Worm (Caenorhabditis elegans) whole organism, late embryonic: ENCODE data around the gene cup-5.
A peak's percentile ranks its signal among the peaks of the same experiment; 100 is the strongest.

Source experiments
- F13H6.1 ChIP-seq: sonication (generic microtip); optimal IDR thresholded peaks from 2 replicates; lab custom pipeline; 2016; ENCODE audit warnings: missing genetic modification characterization, missing compliant biosample characterization
- ama-1 ChIP-seq: fragments of 150-350 bp; optimal IDR thresholded peaks from 2 replicates; lab custom pipeline; 2014
- ceh-18 ChIP-seq: sonication (generic microtip); optimal IDR thresholded peaks from 2 replicates; lab custom pipeline; 2016; ENCODE audit warnings: missing genetic modification characterization, missing compliant biosample characterization
- ceh-19 ChIP-seq: fragments of 200-800 bp; sonication (Bioruptor generic); optimal IDR thresholded peaks from 2 replicates; lab custom pipeline; 2018; ENCODE audit warnings: mild to moderate bottlenecking, missing genetic modification characterization, missing compliant biosample characterization
- ceh-2 ChIP-seq: sonication (generic microtip); optimal IDR thresholded peaks from 2 replicates; lab custom pipeline; 2016; ENCODE audit warnings: missing genotype, missing genetic modification characterization, missing compliant biosample characterization
- ceh-22 ChIP-seq: sonication (generic microtip); optimal IDR thresholded peaks from 2 replicates; lab custom pipeline; 2017; ENCODE audit warnings: missing biosample characterization, missing genetic modification characterization
- ceh-31 ChIP-seq: sonication (generic microtip); optimal IDR thresholded peaks from 2 replicates; lab custom pipeline; 2016; ENCODE audit warnings: missing genetic modification characterization, missing compliant biosample characterization
- ceh-34 ChIP-seq: sonication (generic microtip); optimal IDR thresholded peaks from 2 replicates; lab custom pipeline; 2016; ENCODE audit warnings: mild to moderate bottlenecking, missing genetic modification characterization, missing compliant biosample characterization
- ceh-45 ChIP-seq: fragments of 200-800 bp; sonication (Bioruptor generic); IDR thresholded peaks from 2 replicates; pipeline ENCODE4 v1.3.6; 2022; ENCODE audit warnings: missing genetic modification reagents, missing genetic modification characterization, missing compliant biosample characterization
- ceh-6 ChIP-seq: fragments of 200-800 bp; sonication (Bioruptor generic); optimal IDR thresholded peaks from 2 replicates; lab custom pipeline; 2018; ENCODE audit warnings: mild to moderate bottlenecking, missing genetic modification characterization, missing compliant biosample characterization
- ceh-9 ChIP-seq: sonication (generic microtip); optimal IDR thresholded peaks from 2 replicates; lab custom pipeline; 2016; ENCODE audit warnings: mild to moderate bottlenecking, missing genetic modification characterization, inconsistent platforms, missing compliant biosample characterization
- dve-1 ChIP-seq: sonication (generic microtip); optimal IDR thresholded peaks from 2 replicates; lab custom pipeline; 2017; ENCODE audit warnings: antibody characterized with exemption, mild to moderate bottlenecking, missing genetic modification characterization, missing compliant biosample characterization
- elt-2 ChIP-seq: sonication (generic microtip); optimal IDR thresholded peaks from 2 replicates; lab custom pipeline; 2016; ENCODE audit warnings: missing genetic modification reagents, missing genetic modification characterization, missing compliant biosample characterization
- ets-4 ChIP-seq: sonication (generic microtip); optimal IDR thresholded peaks from 2 replicates; lab custom pipeline; 2016; ENCODE audit warnings: missing genetic modification characterization, missing compliant biosample characterization
- eyg-1 ChIP-seq: sonication (generic microtip); optimal IDR thresholded peaks from 2 replicates; lab custom pipeline; 2016; ENCODE audit warnings: missing genotype, missing genetic modification characterization, missing compliant biosample characterization
- fkh-6 ChIP-seq: sonication (generic microtip); optimal IDR thresholded peaks from 2 replicates; lab custom pipeline; 2016; ENCODE audit warnings: missing genetic modification characterization, missing compliant biosample characterization
- hlh-13 ChIP-seq: fragments of 200-800 bp; sonication (Bioruptor generic); optimal IDR thresholded peaks from 2 replicates; lab custom pipeline; 2018; ENCODE audit warnings: mild to moderate bottlenecking, missing genetic modification characterization, missing compliant biosample characterization
- hlh-30 ChIP-seq: sonication (generic microtip); optimal IDR thresholded peaks from 2 replicates; lab custom pipeline; 2017; ENCODE audit warnings: antibody characterized with exemption, missing genetic modification characterization, missing compliant biosample characterization; ENCODE audit not compliant: insufficient read depth
- hlh-6 ChIP-seq: sonication (generic microtip); optimal IDR thresholded peaks from 2 replicates; lab custom pipeline; 2016; ENCODE audit warnings: missing genotype, missing genetic modification characterization, missing compliant biosample characterization
- lim-6 ChIP-seq: sonication (generic microtip); optimal IDR thresholded peaks from 2 replicates; lab custom pipeline; 2016; ENCODE audit warnings: missing genetic modification characterization, missing compliant biosample characterization
- madf-2 ChIP-seq: sonication (generic microtip); optimal IDR thresholded peaks from 2 replicates; lab custom pipeline; 2017; ENCODE audit warnings: missing genetic modification characterization, missing compliant biosample characterization
- mec-3 ChIP-seq: sonication (generic microtip); optimal IDR thresholded peaks from 2 replicates; lab custom pipeline; 2016; ENCODE audit warnings: borderline replicate concordance, missing genetic modification characterization, missing compliant biosample characterization
- nfya-1 ChIP-seq: sonication (generic microtip); optimal IDR thresholded peaks from 2 replicates; lab custom pipeline; 2017; ENCODE audit warnings: missing genetic modification characterization, mild to moderate bottlenecking, missing compliant biosample characterization, antibody characterized with exemption, moderate library complexity
- nhr-232 ChIP-seq: sonication (generic microtip); optimal IDR thresholded peaks from 2 replicates; lab custom pipeline; 2016; ENCODE audit warnings: missing genetic modification characterization, missing compliant biosample characterization
- npax-4 ChIP-seq: sonication (generic microtip); optimal IDR thresholded peaks from 2 replicates; lab custom pipeline; 2016; ENCODE audit warnings: missing genetic modification characterization, missing compliant biosample characterization
- odd-2 ChIP-seq: sonication (generic microtip); optimal IDR thresholded peaks from 2 replicates; lab custom pipeline; 2017; ENCODE audit warnings: antibody characterized with exemption, mild to moderate bottlenecking, missing genetic modification characterization, missing compliant biosample characterization
- pag-3 ChIP-seq: sonication (generic microtip); optimal IDR thresholded peaks from 2 replicates; lab custom pipeline; 2016; ENCODE audit warnings: missing compliant biosample characterization, missing genetic modification characterization, borderline replicate concordance
- pat-9 ChIP-seq: fragments of 200-800 bp; sonication (Bioruptor generic); optimal IDR thresholded peaks from 2 replicates; lab custom pipeline; 2018; ENCODE audit warnings: mild to moderate bottlenecking, missing genetic modification characterization, moderate library complexity, missing compliant biosample characterization
- pax-1 ChIP-seq: fragments of 150-350 bp; optimal IDR thresholded peaks from 2 replicates; lab custom pipeline; 2014; ENCODE audit warnings: missing biosample characterization, missing genetic modification characterization
- pha-4 ChIP-seq: fragments of 150-350 bp; optimal IDR thresholded peaks from 2 replicates; lab custom pipeline; 2018; ENCODE audit warnings: missing biosample characterization, missing genetic modification reagents, missing genetic modification characterization
- pqm-1 ChIP-seq: sonication (generic microtip); optimal IDR thresholded peaks from 2 replicates; lab custom pipeline; 2016; ENCODE audit warnings: missing genetic modification characterization, missing compliant biosample characterization
- pros-1 ChIP-seq: fragments of 150-350 bp; optimal IDR thresholded peaks from 2 replicates; lab custom pipeline; 2014; ENCODE audit warnings: missing biosample characterization, missing genetic modification reagents, missing genetic modification characterization
- ref-2 ChIP-seq: sonication (generic microtip); optimal IDR thresholded peaks from 2 replicates; lab custom pipeline; 2016; ENCODE audit warnings: missing genetic modification characterization, missing compliant biosample characterization
- rnt-1 ChIP-seq: sonication (generic microtip); optimal IDR thresholded peaks from 2 replicates; lab custom pipeline; 2016; ENCODE audit warnings: missing genetic modification characterization, missing compliant biosample characterization
- sox-2 ChIP-seq: fragments of 200-800 bp; sonication (Bioruptor generic); IDR thresholded peaks from 2 replicates; pipeline ENCODE4 v1.3.6; 2022; ENCODE audit warnings: missing genetic modification reagents, missing genetic modification characterization, missing compliant biosample characterization
- sox-4 ChIP-seq: sonication (generic microtip); optimal IDR thresholded peaks from 2 replicates; lab custom pipeline; 2017; ENCODE audit warnings: mild to moderate bottlenecking, missing genetic modification characterization, inconsistent platforms, missing compliant biosample characterization
- syd-9 ChIP-seq: sonication (generic microtip); optimal IDR thresholded peaks from 2 replicates; lab custom pipeline; 2016; ENCODE audit warnings: mild to moderate bottlenecking, missing genetic modification characterization, moderate library complexity, missing compliant biosample characterization
- tbx-2 ChIP-seq: sonication (generic microtip); optimal IDR thresholded peaks from 2 replicates; lab custom pipeline; 2016; ENCODE audit warnings: missing genetic modification characterization, missing compliant biosample characterization
- unc-3 ChIP-seq, 2 experiments: fragments of 200-800 bp in 1 of 2; sonication (Bioruptor generic) in 1 of 2; sonication (generic microtip) in 1 of 2; conservative IDR thresholded peaks in 1 of 2; optimal IDR thresholded peaks in 1 of 2; 2 replicates each; pipeline versions ENCODE4 v1.3.6 to Lab custom; 2016 to 2022; ENCODE audit warnings: missing compliant biosample characterization in 2 of 2, missing genetic modification characterization in 2 of 2, missing genetic modification reagents in 1 of 2
- unc-42 ChIP-seq: sonication (generic microtip); optimal IDR thresholded peaks from 2 replicates; lab custom pipeline; 2016; ENCODE audit warnings: missing genotype, missing genetic modification characterization, missing compliant biosample characterization
- unc-55 ChIP-seq: sonication (generic microtip); optimal IDR thresholded peaks from 2 replicates; lab custom pipeline; 2017; ENCODE audit warnings: missing biosample characterization, missing genetic modification reagents, missing genetic modification characterization
- unc-86 ChIP-seq: sonication (generic microtip); optimal IDR thresholded peaks from 2 replicates; lab custom pipeline; 2016; ENCODE audit warnings: missing genetic modification characterization, missing compliant biosample characterization
- ztf-16 ChIP-seq: sonication (generic microtip); optimal IDR thresholded peaks from 2 replicates; lab custom pipeline; 2017; ENCODE audit warnings: missing genetic modification characterization, missing compliant biosample characterization

The cup-5 gene

DNA sequence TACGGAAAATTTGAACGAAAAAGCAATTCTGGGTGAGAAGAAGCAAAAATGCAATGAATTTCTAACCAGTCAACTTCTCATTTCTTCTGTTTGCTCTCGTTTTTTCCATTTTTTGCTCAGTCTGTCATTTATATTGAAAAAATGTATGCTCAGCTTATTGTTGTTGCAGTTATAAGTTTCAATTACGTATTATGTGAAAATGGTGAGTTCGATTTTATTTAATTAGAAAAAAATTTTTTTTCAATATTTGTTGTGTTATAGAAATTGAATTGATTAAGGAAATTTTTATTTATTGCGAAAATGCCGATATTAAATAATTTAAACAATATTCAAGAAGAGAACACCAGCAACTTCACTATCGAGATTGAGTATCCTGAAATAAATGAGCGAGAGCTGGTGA lies 22.1 kb upstream of the cup-5 start, which contains the start of gene lgc-12:
Gene lgc-12, plus strand, starts transcription at position 301 of the 400 bp plus-strand sequence.
- no peak for TF ChIP-seq pros-1 (tag; lab: Kevin White, UChicago)
- no peak for TF ChIP-seq ceh-45 (GFP tag; lab: Robert Waterston, UW)
- TF ChIP-seq eyg-1 (tag; lab: Kevin White, UChicago): no peak
- no peak for TF ChIP-seq madf-2 (tag; lab: Kevin White, UChicago)
- TF ChIP-seq elt-2 (tag; lab: Kevin White, UChicago): no peak
- no peak for TF ChIP-seq pax-1 (tag; lab: Kevin White, UChicago)
- TF ChIP-seq fkh-6 (tag; lab: Kevin White, UChicago): no peak
- TF ChIP-seq tbx-2 (tag; lab: Kevin White, UChicago): no peak
- TF ChIP-seq unc-3 (GFP tag; conservative IDR thresholded peaks at IDR 0.05; lab: Robert Waterston, UW): no peak
- TF ChIP-seq unc-3 (tag; optimal IDR thresholded peaks at IDR 0.05; lab: Kevin White, UChicago): no peak
- no peak for TF ChIP-seq hlh-30 (tag; lab: Kevin White, UChicago)
- no peak for TF ChIP-seq ceh-6 (GFP tag; lab: Kevin White, UChicago)
- no peak for TF ChIP-seq ref-2 (tag; lab: Kevin White, UChicago)
- TF ChIP-seq ceh-18 (tag; lab: Kevin White, UChicago): no peak
- TF ChIP-seq lim-6 (tag; lab: Kevin White, UChicago): no peak
- no peak for TF ChIP-seq nhr-232 (tag; lab: Kevin White, UChicago)
- no peak for TF ChIP-seq pqm-1 (tag; lab: Kevin White, UChicago)

DNA sequence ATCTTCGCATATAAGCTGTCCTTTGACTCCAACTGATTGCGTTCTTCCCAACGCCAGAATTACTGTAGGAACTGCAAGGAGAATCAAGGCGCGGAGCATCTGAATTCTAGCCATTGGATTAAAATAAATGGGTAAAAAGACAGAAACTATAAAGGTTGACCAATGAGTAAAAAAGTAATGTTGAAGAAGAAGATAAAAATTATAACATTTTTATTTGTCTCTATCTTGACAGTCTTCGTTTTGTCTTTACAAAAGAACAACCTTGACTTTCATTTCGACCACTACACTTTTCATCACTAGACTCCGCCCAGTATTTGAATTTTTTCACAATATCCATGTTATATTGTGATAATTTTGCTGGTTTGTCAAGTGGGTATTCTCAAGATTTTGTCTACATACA lies 18.7 kb upstream of the cup-5 start, which contains the start of gene ttr-8:
Gene ttr-8, minus strand, starts transcription at position 101 of the 400 bp plus-strand sequence.
- no peak for TF ChIP-seq fkh-6 (tag; lab: Kevin White, UChicago)
- TF ChIP-seq elt-2 (tag; lab: Kevin White, UChicago): no peak
- TF ChIP-seq unc-3 (GFP tag; conservative IDR thresholded peaks at IDR 0.05; lab: Robert Waterston, UW): no peak
- no peak for TF ChIP-seq unc-3 (tag; optimal IDR thresholded peaks at IDR 0.05; lab: Kevin White, UChicago)
- no peak for TF ChIP-seq dve-1 (tag; lab: Kevin White, UChicago)
- TF ChIP-seq ref-2 (tag; lab: Kevin White, UChicago): no peak
- TF ChIP-seq unc-86 (tag; lab: Kevin White, UChicago): no peak
- no peak for TF ChIP-seq pha-4 (tag; lab: Kevin White, UChicago)
- no peak for TF ChIP-seq npax-4
- no peak for TF ChIP-seq ceh-19 (GFP tag; lab: Kevin White, UChicago)
- no peak for TF ChIP-seq pat-9

- no peak for TF ChIP-seq mec-3
- TF ChIP-seq ceh-45 (GFP tag; lab: Robert Waterston, UW): no peak
- no peak for TF ChIP-seq pag-3 (tag; lab: Kevin White, UChicago)
- no peak for TF ChIP-seq tbx-2 (tag; lab: Kevin White, UChicago)
- TF ChIP-seq elt-2 (tag; lab: Kevin White, UChicago): no peak
- TF ChIP-seq ceh-6 (GFP tag; lab: Kevin White, UChicago): no peak
- TF ChIP-seq ama-1 (lab: Kevin White, UChicago): no peak
- no peak for TF ChIP-seq ceh-22
- TF ChIP-seq ceh-18 (tag; lab: Kevin White, UChicago): no peak
- no peak for TF ChIP-seq pqm-1 (tag; lab: Kevin White, UChicago)
- TF ChIP-seq ref-2 (tag; lab: Kevin White, UChicago): no peak
- TF ChIP-seq ztf-16 (tag; lab: Kevin White, UChicago): no peak
- TF ChIP-seq hlh-13 (GFP tag; lab: Kevin White, UChicago): no peak
- TF ChIP-seq ets-4 (tag; lab: Kevin White, UChicago): no peak
- TF ChIP-seq ceh-9 (tag; lab: Kevin White, UChicago): no peak
- no peak for TF ChIP-seq sox-4 (tag; lab: Kevin White, UChicago)
- TF ChIP-seq, all 69 proteins: peak for 0
These were observed 17.9 kb upstream of the cup-5 start, which contains the start of gene ttr-32 for ce11 chrIII:7566098-7566497. Gene ttr-32 (plus strand): TSS chrIII:7566411.

DNA sequence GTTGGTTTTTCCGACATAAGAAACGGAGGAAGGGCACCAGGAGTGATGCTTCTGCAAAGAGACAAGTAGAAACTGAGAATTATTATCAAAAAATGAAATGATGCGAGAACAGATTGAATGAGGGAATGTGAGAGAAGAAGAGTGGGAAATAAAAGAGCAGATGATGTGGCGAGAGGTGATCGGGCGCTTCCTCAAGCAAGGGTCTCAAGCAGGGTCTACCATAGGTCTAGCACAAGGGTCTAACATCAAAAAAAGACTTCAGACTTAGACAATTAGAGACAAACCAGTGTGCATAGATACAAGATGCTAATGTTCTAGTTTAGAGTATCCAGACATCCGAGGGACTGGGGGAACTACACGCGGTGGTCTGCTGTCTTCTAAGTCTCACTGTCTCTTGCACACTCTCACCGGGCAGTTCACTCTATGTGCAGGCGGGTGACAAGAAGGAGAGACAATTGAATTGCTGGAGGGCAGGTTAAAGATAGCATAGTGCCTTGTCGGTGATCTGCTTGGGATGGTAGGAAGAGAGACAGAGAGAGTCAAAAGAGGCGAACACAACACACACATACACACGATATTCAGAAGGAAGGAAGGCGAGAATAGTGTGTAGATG lies 13.8 kb upstream of the cup-5 start, which contains the start of gene R13A5.7:
Gene R13A5.7, minus strand, starts transcription at position 51 of the 613 bp plus-strand sequence.
- TF ChIP-seq ceh-34 (tag; lab: Kevin White, UChicago) (peak; percentile 78), ref-2 (tag; lab: Kevin White, UChicago) (peak; percentile 9), hlh-6 (tag; lab: Kevin White, UChicago) (peak; percentile 48), odd-2 (tag; lab: Kevin White, UChicago) (no peak), unc-55 (GFP tag; lab: Kevin White, UChicago) (peak; percentile 90), fkh-6 (tag; lab: Kevin White, UChicago) (no peak), F13H6.1 (tag; lab: Kevin White, UChicago) (peak; percentile 56), sox-2 (no peak), tbx-2 (tag; lab: Kevin White, UChicago) (peak; percentile 83), ceh-2 (peak; percentile 40), unc-42 (tag; lab: Kevin White, UChicago) (peak; percentile 59), pros-1 (tag; lab: Kevin White, UChicago) (peak; percentile 70), ceh-19 (GFP tag; lab: Kevin White, UChicago) (peak; percentile 56), sox-4 (tag; lab: Kevin White, UChicago) (no peak), rnt-1 (tag; lab: Kevin White, UChicago) (no peak), ceh-31 (tag; lab: Kevin White, UChicago) (peak; percentile 86), nfya-1 (tag; lab: Kevin White, UChicago) (peak; percentile 83), dve-1 (tag; lab: Kevin White, UChicago) (peak; percentile 25), syd-9 (tag; lab: Kevin White, UChicago) (peak; percentile 13)
